Worm (Caenorhabditis elegans): Measurements from ENCODE around the gene Y54G11A.17.

Gene Y54G11A.17

ce11 chrII:14357936-14358416, 8.8 kb upstream of the Y54G11A.17 start, which contains the start of the genes agl-1 and pfs-2:
TSS of gene agl-1 (minus strand) at chrII:14358113.
TSS of gene pfs-2 (plus strand) at chrII:14358366.
- TF ChIP-seq hif-1 (tag; optimal IDR thresholded peaks at IDR 0.05) (peak in 1 of 2 experiments; percentile 96), tag-97 (GFP tag; IDR thresholded peaks at IDR 0.05) (no peak), dmd-6 (GFP tag; IDR thresholded peaks at IDR 0.05) (0 out of 2 replicates have a peak, but pooled peaks have one; percentile 15), zfp-2 (tag; optimal IDR thresholded peaks at IDR 0.05) (no peak), F10B5.3 (tag; optimal IDR thresholded peaks at IDR 0.05) (no peak), nhr-28 (tag; optimal IDR thresholded peaks at IDR 0.05) (peak; percentile 44), Y75B8A.6 (GFP tag; IDR thresholded peaks at IDR 0.05) (no peak), nhr-237 (tag; optimal IDR thresholded peaks at IDR 0.05) (no peak), ceh-44 (GFP tag; IDR thresholded peaks at IDR 0.05) (no peak), spr-1 (tag; optimal IDR thresholded peaks at IDR 0.05) (peak; percentile 50), ceh-28 (tag; optimal IDR thresholded peaks at IDR 0.05) (peak; percentile 59), snpc-4 (tag; optimal IDR thresholded peaks at IDR 0.05) (no peak), F37D6.2 (tag; optimal IDR thresholded peaks at IDR 0.05) (peak; percentile 9), ceh-20 (GFP tag; IDR thresholded peaks at IDR 0.05) (0 out of 2 replicates have a peak, but pooled peaks have one; percentile 30), mdl-1 (tag; optimal IDR thresholded peaks at IDR 0.05) (peak; percentile 10 to 85), unc-130 (GFP tag; optimal IDR thresholded peaks at IDR 0.05) (no peak), zip-11 (GFP tag; IDR thresholded peaks at IDR 0.05) (no peak), nhr-102 (tag; optimal IDR thresholded peaks at IDR 0.05) (peak; percentile 16), R02D3.7 (tag; optimal IDR thresholded peaks at IDR 0.05) (no peak), pqm-1 (tag; optimal IDR thresholded peaks at IDR 0.05) (no peak), ceh-62 (tag; optimal IDR thresholded peaks at IDR 0.05) (no peak), daf-19 (GFP tag; conservative IDR thresholded peaks at IDR 0.05) (no peak), lin-38 (GFP tag; IDR thresholded peaks at IDR 0.05) (peak; percentile 77), T26A8.4 (GFP tag; IDR thresholded peaks at IDR 0.05) (0 out of 2 replicates have a peak, but pooled peaks have one; percentile 24), mes-2 (tag; optimal IDR thresholded peaks at IDR 0.05; ENCODE audit: poor library complexity, severe bottlenecking) (peak; percentile 78), gei-8 (GFP tag; optimal IDR thresholded peaks at IDR 0.05) (no peak), ztf-11 (tag; optimal IDR thresholded peaks at IDR 0.05) (no peak), rbr-2 (tag; optimal IDR thresholded peaks at IDR 0.05) (peak; percentile 68), nhr-25 (tag; optimal IDR thresholded peaks at IDR 0.05; ENCODE audit: borderline replicate concordance, insufficient read depth) (no peak), lin-1 (GFP tag; IDR thresholded peaks at IDR 0.05) (no peak), lin-13 (GFP tag; optimal IDR thresholded peaks at IDR 0.05) (peak; percentile 12), egl-43 (GFP tag; IDR thresholded peaks at IDR 0.05) (no peak), zip-2 (tag; optimal IDR thresholded peaks at IDR 0.05) (no peak), cey-2 (tag; optimal IDR thresholded peaks at IDR 0.05; ENCODE audit: borderline replicate concordance, insufficient read depth) (no peak), vab-7 (GFP tag; IDR thresholded peaks at IDR 0.05) (no peak), nhr-76 (tag; optimal IDR thresholded peaks at IDR 0.05) (no peak), arid-1 (GFP tag; conservative IDR thresholded peaks at IDR 0.05) (no peak), nhr-10 (tag; optimal IDR thresholded peaks at IDR 0.05) (no peak), hlh-11 (tag; optimal IDR thresholded peaks at IDR 0.05) (peak; percentile 57), daf-16 (GFP tag; optimal IDR thresholded peaks at IDR 0.05) (no peak), daf-16 (tag; optimal IDR thresholded peaks at IDR 0.05) (peak; percentile 16), nhr-42 (GFP tag; IDR thresholded peaks at IDR 0.05) (no peak; the same call in 1 of the 2 replicates), lim-7 (GFP tag; IDR thresholded peaks at IDR 0.05) (peak; percentile 19; the same call in 1 of the 2 replicates), unc-39 (tag; optimal IDR thresholded peaks at IDR 0.05) (no peak), ctbp-1 (GFP tag; IDR thresholded peaks at IDR 0.05) (no peak), fkh-10 (GFP tag; optimal IDR thresholded peaks at IDR 0.05) (peak; percentile 35), pha-4 (GFP tag; IDR thresholded peaks at IDR 0.05) (no peak), pha-4 (tag; optimal IDR thresholded peaks at IDR 0.05) (peak; percentile 65), mep-1 (tag; optimal IDR thresholded peaks at IDR 0.05) (peak; percentile 85), daf-8 (GFP tag; IDR thresholded peaks at IDR 0.05) (no peak), ztf-7 (tag; optimal IDR thresholded peaks at IDR 0.05) (no peak), duxl-1 (tag; optimal IDR thresholded peaks at IDR 0.05; ENCODE audit: poor library complexity) (no peak)

Measured in whole organism, L4 larva.